Fruit fly (Drosophila melanogaster) whole organism, prepupa: ENCODE measurements around the gene bb8.
A peak's percentile ranks its signal among the peaks of the same experiment; 100 is the strongest.

Source experiments
- Blimp-1 ChIP-seq: fragments of 200-800 bp; sonication (Bioruptor generic); optimal IDR thresholded peaks from 3 replicates; lab custom pipeline; 2017; ENCODE audit warnings: missing biosample characterization, missing genetic modification characterization, mild to moderate bottlenecking, moderate library complexity, missing genetic modification reagents
- CG10631 ChIP-seq: fragments of 200-800 bp; sonication (Bioruptor generic); optimal IDR thresholded peaks from 2 replicates; lab custom pipeline; 2016; ENCODE audit warnings: missing biosample characterization, missing genetic modification characterization
- CG10669 ChIP-seq: fragments of 200-800 bp; sonication (Bioruptor generic); optimal IDR thresholded peaks from 3 replicates; lab custom pipeline; 2018; ENCODE audit warnings: missing biosample characterization, mild to moderate bottlenecking, missing genetic modification characterization, moderate library complexity
- CG11294 ChIP-seq: fragments of 200-800 bp; sonication (Bioruptor generic); IDR thresholded peaks from 2 replicates; pipeline ENCODE4 v1.3.6; 2022; ENCODE audit warnings: missing biosample characterization, missing genetic modification characterization
- CG11762 ChIP-seq: fragments of 200-800 bp; sonication (Bioruptor generic); optimal IDR thresholded peaks from 3 replicates; lab custom pipeline; 2016; ENCODE audit warnings: missing biosample characterization, missing genetic modification characterization; ENCODE audit not compliant: insufficient read depth
- CG15336 ChIP-seq: fragments of 200-800 bp; sonication (Bioruptor generic); IDR thresholded peaks from 2 replicates; pipeline ENCODE4 v1.3.6; 2022; ENCODE audit warnings: missing biosample characterization, missing genetic modification characterization
- CG1621 ChIP-seq: fragments of 200-800 bp; sonication (Bioruptor generic); optimal IDR thresholded peaks from 3 replicates; lab custom pipeline; 2018; ENCODE audit warnings: missing biosample characterization, mild to moderate bottlenecking, missing genetic modification characterization
- CG16779 ChIP-seq: fragments of 200-800 bp; sonication (Bioruptor generic); optimal IDR thresholded peaks from 3 replicates; lab custom pipeline; 2017; ENCODE audit warnings: missing biosample characterization, mild to moderate bottlenecking, missing genetic modification characterization
- CG3032 ChIP-seq: fragments of 200-800 bp; optimal IDR thresholded peaks from 2 replicates; lab custom pipeline; 2019; ENCODE audit warnings: missing biosample characterization, mild to moderate bottlenecking, missing genetic modification characterization, moderate library complexity
- CG31627 ChIP-seq: fragments of 200-800 bp; sonication (Bioruptor generic); optimal IDR thresholded peaks from 3 replicates; lab custom pipeline; 2016; ENCODE audit warnings: missing biosample characterization, missing genetic modification characterization
- CG34406 ChIP-seq: fragments of 200-800 bp; sonication (Bioruptor generic); optimal IDR thresholded peaks from 3 replicates; lab custom pipeline; 2016; ENCODE audit warnings: missing biosample characterization, missing genetic modification characterization
- CG3919 ChIP-seq: fragments of 200-800 bp; sonication (Bioruptor generic); optimal IDR thresholded peaks from 3 replicates; lab custom pipeline; 2016; ENCODE audit warnings: missing biosample characterization, missing genetic modification characterization
- CG4318 ChIP-seq: fragments of 200-800 bp; sonication (Bioruptor generic); optimal IDR thresholded peaks from 3 replicates; lab custom pipeline; 2017; ENCODE audit warnings: missing biosample characterization, mild to moderate bottlenecking, missing genetic modification characterization
- CG6163 ChIP-seq: fragments of 200-800 bp; sonication (Bioruptor generic); IDR thresholded peaks from 3 replicates; pipeline ENCODE4 v1.3.6; 2022; ENCODE audit warnings: missing biosample characterization, missing genetic modification characterization
- CG6276 ChIP-seq: fragments of 200-800 bp; sonication (Bioruptor generic); optimal IDR thresholded peaks from 2 replicates; lab custom pipeline; 2017; ENCODE audit warnings: missing biosample characterization, mild to moderate bottlenecking, missing genetic modification characterization
- CG6792 ChIP-seq: fragments of 200-800 bp; sonication (Bioruptor generic); optimal IDR thresholded peaks from 3 replicates; lab custom pipeline; 2016; ENCODE audit warnings: missing biosample characterization, missing genetic modification characterization
- CG6808 ChIP-seq: fragments of 200-800 bp; sonication (Bioruptor generic); optimal IDR thresholded peaks from 3 replicates; lab custom pipeline; 2017; ENCODE audit warnings: missing biosample characterization, missing genetic modification characterization, mild to moderate bottlenecking, moderate library complexity, missing genetic modification reagents
- CG7368 ChIP-seq: fragments of 200-800 bp; sonication (Bioruptor generic); optimal IDR thresholded peaks from 3 replicates; lab custom pipeline; 2016; ENCODE audit warnings: missing biosample characterization, missing genetic modification characterization
- CG8119 ChIP-seq: fragments of 200-800 bp; sonication (Bioruptor generic); IDR thresholded peaks from 3 replicates; pipeline ENCODE4 v1.3.6; 2022; ENCODE audit warnings: missing biosample characterization, missing genetic modification characterization
- CG8319 ChIP-seq: fragments of 200-800 bp; sonication (Bioruptor generic); optimal IDR thresholded peaks from 3 replicates; lab custom pipeline; 2016; ENCODE audit warnings: missing biosample characterization, missing genetic modification characterization
- CG8632 ChIP-seq: fragments of 200-800 bp; sonication (Bioruptor generic); optimal IDR thresholded peaks from 3 replicates; lab custom pipeline; 2016; ENCODE audit warnings: missing biosample characterization, missing genetic modification characterization
- CG9139 ChIP-seq: fragments of 200-800 bp; sonication (Bioruptor generic); optimal IDR thresholded peaks from 3 replicates; lab custom pipeline; 2017; ENCODE audit warnings: missing biosample characterization, mild to moderate bottlenecking, missing genetic modification characterization
- Eip75B ChIP-seq: fragments of 200-800 bp; sonication (Bioruptor generic); optimal IDR thresholded peaks from 3 replicates; lab custom pipeline; 2016; ENCODE audit warnings: missing biosample characterization, missing genetic modification characterization
- Eip93F ChIP-seq: fragments of 200-800 bp; sonication (Bioruptor generic); optimal IDR thresholded peaks from 2 replicates; lab custom pipeline; 2016; ENCODE audit warnings: missing biosample characterization, mild to moderate bottlenecking, missing genetic modification characterization
- Ets96B ChIP-seq: fragments of 200-800 bp; optimal IDR thresholded peaks from 2 replicates; lab custom pipeline; 2019; ENCODE audit warnings: missing biosample characterization, mild to moderate bottlenecking, missing genetic modification characterization, moderate library complexity
- Gug ChIP-seq: fragments of 200-800 bp; sonication (Bioruptor generic); IDR thresholded peaks from 2 replicates; pipeline ENCODE4 v1.3.6; 2022; ENCODE audit warnings: missing biosample characterization, missing genetic modification characterization
- Hr39 ChIP-seq: fragments of 200-800 bp; sonication (Bioruptor generic); optimal IDR thresholded peaks from 2 replicates; lab custom pipeline; 2016; ENCODE audit warnings: missing biosample characterization, missing genetic modification characterization
- Hr4 ChIP-seq: fragments of 200-800 bp; sonication (Bioruptor generic); optimal IDR thresholded peaks from 3 replicates; lab custom pipeline; 2016; ENCODE audit warnings: missing biosample characterization, missing genetic modification characterization
- Lpt ChIP-seq: fragments of 200-800 bp; sonication (Bioruptor generic); optimal IDR thresholded peaks from 3 replicates; lab custom pipeline; 2016; ENCODE audit warnings: missing biosample characterization, missing genetic modification characterization
- Met ChIP-seq: fragments of 200-800 bp; sonication (Bioruptor generic); optimal IDR thresholded peaks from 3 replicates; lab custom pipeline; 2016; ENCODE audit warnings: missing biosample characterization, missing genetic modification characterization
- OdsH ChIP-seq: fragments of 200-800 bp; sonication (Bioruptor generic); optimal IDR thresholded peaks from 3 replicates; lab custom pipeline; 2016; ENCODE audit warnings: missing biosample characterization, missing genetic modification characterization
- Smox ChIP-seq: fragments of 200-800 bp; sonication (Bioruptor generic); optimal IDR thresholded peaks from 3 replicates; lab custom pipeline; 2016; ENCODE audit warnings: missing biosample characterization, missing genetic modification characterization
- Sox102F ChIP-seq: fragments of 200-800 bp; sonication (Bioruptor generic); optimal IDR thresholded peaks from 2 replicates; lab custom pipeline; 2016; ENCODE audit warnings: missing biosample characterization, mild to moderate bottlenecking, missing genetic modification characterization
- Sox14 ChIP-seq: fragments of 200-800 bp; sonication (Bioruptor generic); optimal IDR thresholded peaks from 3 replicates; lab custom pipeline; 2016; ENCODE audit warnings: missing biosample characterization, missing genetic modification characterization
- Sox15 ChIP-seq: fragments of 200-800 bp; sonication (Bioruptor generic); optimal IDR thresholded peaks from 3 replicates; lab custom pipeline; 2016; ENCODE audit warnings: missing biosample characterization, missing genetic modification characterization
- achi ChIP-seq: fragments of 200-800 bp; sonication (Bioruptor generic); optimal IDR thresholded peaks from 3 replicates; lab custom pipeline; 2016; ENCODE audit warnings: missing biosample characterization, missing genetic modification characterization
- acj6 ChIP-seq: fragments of 200-800 bp; sonication (Bioruptor generic); optimal IDR thresholded peaks from 3 replicates; lab custom pipeline; 2016; ENCODE audit warnings: missing biosample characterization, missing genetic modification characterization
- cyc ChIP-seq: fragments of 200-800 bp; sonication (Bioruptor generic); optimal IDR thresholded peaks from 3 replicates; lab custom pipeline; 2016; ENCODE audit warnings: missing biosample characterization, missing genetic modification characterization
- dac ChIP-seq: fragments of 200-800 bp; sonication (Bioruptor generic); optimal IDR thresholded peaks from 2 replicates; lab custom pipeline; 2017; ENCODE audit warnings: missing biosample characterization, mild to moderate bottlenecking, missing genetic modification characterization
- dsx ChIP-seq: fragments of 200-800 bp; optimal IDR thresholded peaks from 3 replicates; lab custom pipeline; 2019; ENCODE audit warnings: missing biosample characterization, mild to moderate bottlenecking, missing genetic modification characterization, moderate library complexity; ENCODE audit not compliant: poor library complexity, severe bottlenecking
- eg ChIP-seq: fragments of 200-800 bp; sonication (Bioruptor generic); IDR thresholded peaks from 3 replicates; pipeline ENCODE4 v1.3.6; 2022; ENCODE audit warnings: missing biosample characterization, missing genetic modification characterization
- fd59A ChIP-seq: fragments of 200-800 bp; sonication (Bioruptor generic); optimal IDR thresholded peaks from 2 replicates; lab custom pipeline; 2017; ENCODE audit warnings: missing biosample characterization, mild to moderate bottlenecking, missing genetic modification characterization, missing genetic modification reagents
- fd85E ChIP-seq: fragments of 200-800 bp; sonication (Bioruptor generic); optimal IDR thresholded peaks from 3 replicates; lab custom pipeline; 2016; ENCODE audit warnings: missing biosample characterization, missing genetic modification characterization
- fkh ChIP-seq: fragments of 200-800 bp; sonication (Bioruptor generic); optimal IDR thresholded peaks from 3 replicates; lab custom pipeline; 2017; ENCODE audit warnings: missing biosample characterization, mild to moderate bottlenecking, missing genetic modification characterization, moderate library complexity
- lz ChIP-seq: fragments of 200-800 bp; sonication (Bioruptor generic); optimal IDR thresholded peaks from 3 replicates; lab custom pipeline; 2016; ENCODE audit warnings: missing biosample characterization, missing genetic modification characterization
- net ChIP-seq: fragments of 200-800 bp; sonication (Bioruptor generic); optimal IDR thresholded peaks from 3 replicates; lab custom pipeline; 2016; ENCODE audit warnings: missing biosample characterization, missing genetic modification characterization
- pdm3 ChIP-seq: fragments of 200-800 bp; sonication (Bioruptor generic); optimal IDR thresholded peaks from 3 replicates; lab custom pipeline; 2016; ENCODE audit warnings: missing biosample characterization, missing genetic modification characterization
- salr ChIP-seq, 2 experiments: fragments of 200-800 bp; sonication (Bioruptor generic); optimal IDR thresholded peaks; 3 replicates each; lab custom pipeline; 2016 to 2018; ENCODE audit warnings: missing biosample characterization in 2 of 2, missing genetic modification characterization in 2 of 2, mild to moderate bottlenecking in 1 of 2
- spab ChIP-seq: fragments of 200-800 bp; sonication (Bioruptor generic); optimal IDR thresholded peaks from 2 replicates; lab custom pipeline; 2017; ENCODE audit warnings: missing biosample characterization, mild to moderate bottlenecking, missing genetic modification characterization, missing genetic modification reagents
- ss ChIP-seq, 2 experiments: fragments of 200-800 bp; sonication (Bioruptor generic); optimal IDR thresholded peaks; 2 replicates in 1 of 2; 3 replicates in 1 of 2; lab custom pipeline; 2017 to 2018; ENCODE audit warnings: mild to moderate bottlenecking in 2 of 2, missing biosample characterization in 2 of 2, missing genetic modification characterization in 2 of 2, moderate library complexity in 1 of 2
- svp ChIP-seq: fragments of 200-800 bp; sonication (Bioruptor generic); peaks from one replicate; lab custom pipeline; 2016; ENCODE audit warnings: missing biosample characterization, missing genetic modification characterization
- topi ChIP-seq: fragments of 200-800 bp; sonication (Bioruptor generic); optimal IDR thresholded peaks from 3 replicates; lab custom pipeline; 2016; ENCODE audit warnings: missing biosample characterization, missing genetic modification characterization
- vri ChIP-seq: fragments of 200-800 bp; sonication (Bioruptor generic); optimal IDR thresholded peaks from 3 replicates; lab custom pipeline; 2016; ENCODE audit warnings: missing biosample characterization, mild to moderate bottlenecking, missing genetic modification characterization

bb8 gene

DNA sequence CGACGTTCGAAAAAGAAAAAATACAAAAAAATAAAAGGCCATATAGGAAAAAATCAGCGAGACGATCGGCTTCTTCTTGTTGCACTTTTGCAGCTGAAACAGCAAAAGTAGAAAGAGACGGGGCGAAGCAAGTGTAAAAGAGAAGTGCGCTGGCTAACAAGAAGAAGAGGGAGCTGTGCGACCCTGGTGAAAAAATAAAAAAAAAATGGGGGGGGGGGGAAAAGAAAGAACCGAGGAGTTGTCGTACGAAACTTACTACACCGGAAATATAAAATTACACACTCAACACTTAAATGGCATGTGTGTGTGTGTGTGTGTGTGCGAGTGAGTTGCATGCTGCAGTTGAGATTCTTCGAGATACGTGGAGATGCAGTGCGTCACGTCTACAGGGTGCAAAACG is 28.9 kb upstream of the bb8 start:
- TF ChIP-seq Ets96B (tag; lab: Kevin White, UChicago) = no peak
- TF ChIP-seq Smox (GFP tag; lab: Kevin White, UChicago) = no peak
- TF ChIP-seq CG8319 (GFP tag; lab: Kevin White, UChicago) = no peak
- peak; percentile 18 for TF ChIP-seq pdm3 (GFP tag; lab: Kevin White, UChicago)
- no peak for TF ChIP-seq Eip93F (GFP tag; lab: Kevin White, UChicago)
- TF ChIP-seq fd85E (GFP tag; lab: Kevin White, UChicago) = no peak
- TF ChIP-seq vri (GFP tag; lab: Kevin White, UChicago) = no peak
- peak; percentile 16 for TF ChIP-seq Sox102F (GFP tag; lab: Kevin White, UChicago)
- peak; percentile 6 for TF ChIP-seq CG6276
- TF ChIP-seq CG6792 (GFP tag; lab: Kevin White, UChicago) = peak; percentile 23
- TF ChIP-seq fd59A (GFP tag; lab: Kevin White, UChicago) = no peak
- TF ChIP-seq Blimp-1 = no peak
- TF ChIP-seq Eip75B = peak; percentile 25
- TF ChIP-seq CG10669 (GFP tag; lab: Kevin White, UChicago) = no peak
- no peak for TF ChIP-seq Sox14 (GFP tag; lab: Kevin White, UChicago)
- no peak for TF ChIP-seq Gug (GFP tag; lab: Robert Waterston, UW)
- no peak for TF ChIP-seq CG7368 (GFP tag; lab: Kevin White, UChicago)
- no peak for TF ChIP-seq topi (GFP tag; lab: Kevin White, UChicago)
- peak; percentile 74 to 76 for TF ChIP-seq ss (GFP tag; optimal IDR thresholded peaks at IDR 0.05; lab: Kevin White, UChicago)
- TF ChIP-seq CG6808 (GFP tag; lab: Kevin White, UChicago) = peak; percentile 63
- no peak for TF ChIP-seq CG16779 (tag; lab: Kevin White, UChicago)
- TF ChIP-seq CG11762 = peak; percentile 7
- TF ChIP-seq OdsH (GFP tag; lab: Kevin White, UChicago) = no peak
- TF ChIP-seq acj6 = no peak
- TF ChIP-seq net (GFP tag; lab: Kevin White, UChicago) = peak; percentile 19
- no peak for TF ChIP-seq CG10631
- peak; percentile 63 for TF ChIP-seq CG9139 (GFP tag; lab: Kevin White, UChicago)
- TF ChIP-seq cyc (GFP tag; lab: Kevin White, UChicago) = no peak
- TF ChIP-seq CG4318 (GFP tag; lab: Kevin White, UChicago) = no peak
- TF ChIP-seq dac (GFP tag; lab: Kevin White, UChicago) = no peak
- no peak for TF ChIP-seq Hr39
- TF ChIP-seq CG8119 (GFP tag; lab: Robert Waterston, UW) = peak; percentile 51
- TF ChIP-seq CG34406 (GFP tag; lab: Kevin White, UChicago) = no peak
- peak; percentile 63; the same call in 2 of the 3 replicates for TF ChIP-seq CG6163 (GFP tag; lab: Robert Waterston, UW)
- TF ChIP-seq CG3919 (GFP tag; lab: Kevin White, UChicago) = peak; percentile 22
- TF ChIP-seq spab (GFP tag; lab: Kevin White, UChicago) = peak; percentile 40
- TF ChIP-seq CG11294 (GFP tag; lab: Robert Waterston, UW) = no peak
- TF ChIP-seq CG8632 (GFP tag; lab: Kevin White, UChicago) = no peak
- no peak for TF ChIP-seq svp (GFP tag; lab: Kevin White, UChicago)
- no peak for TF ChIP-seq CG31627
- TF ChIP-seq CG3032 (tag; lab: Kevin White, UChicago) = peak; percentile 19
- no peak for TF ChIP-seq Hr4
- peak; percentile 2 for TF ChIP-seq Met (GFP tag; lab: Kevin White, UChicago)
- TF ChIP-seq eg = no peak
- TF ChIP-seq fkh (GFP tag; lab: Kevin White, UChicago) = no peak
- TF ChIP-seq salr (GFP tag; optimal IDR thresholded peaks at IDR 0.05; lab: Kevin White, UChicago) = no peak
- 0 out of 2 replicates have a peak, but pooled peaks have one; percentile 35 for TF ChIP-seq CG15336 (GFP tag; lab: Robert Waterston, UW)
- no peak for TF ChIP-seq achi
- peak; percentile 41 for TF ChIP-seq dsx (GFP tag; lab: Kevin White, UChicago)
- peak; percentile 20 for TF ChIP-seq Lpt (GFP tag; lab: Kevin White, UChicago)
- peak; percentile 7 for TF ChIP-seq CG1621 (tag; lab: Kevin White, UChicago)
- no peak for TF ChIP-seq lz (GFP tag; lab: Kevin White, UChicago)
- TF ChIP-seq Sox15 (GFP tag; lab: Kevin White, UChicago) = no peak
